Worm (Caenorhabditis elegans) whole organism, L4 larva: ENCODE data around the gene cyp-25A1.

Experiments used
- D1046.2 ChIP-seq: fragments of 200-800 bp; sonication (Bioruptor generic); IDR thresholded peaks from 2 replicates; pipeline ENCODE4 v1.3.6; 2022; ENCODE audit warnings: missing genetic modification characterization, missing compliant biosample characterization
- F10B5.3 ChIP-seq: sonication (generic microtip); optimal IDR thresholded peaks from 2 replicates; lab custom pipeline; 2016; ENCODE audit warnings: mild to moderate bottlenecking, missing genetic modification characterization, missing compliant biosample characterization
- F37D6.2 ChIP-seq: sonication (generic microtip); optimal IDR thresholded peaks from 2 replicates; lab custom pipeline; 2016; ENCODE audit warnings: mild to moderate bottlenecking, missing genetic modification characterization, missing compliant biosample characterization
- R02D3.7 ChIP-seq: fragments of 150-350 bp; sonication (generic microtip); optimal IDR thresholded peaks from 3 replicates; lab custom pipeline; 2014; ENCODE audit warnings: missing biosample characterization, missing genetic modification characterization
- T20F7.1 ChIP-seq: fragments of 200-800 bp; sonication (Bioruptor generic); optimal IDR thresholded peaks from 2 replicates; lab custom pipeline; 2018; ENCODE audit warnings: mild to moderate bottlenecking, missing genetic modification characterization, missing compliant biosample characterization
- Y105C5A.15 ChIP-seq: fragments of 200-800 bp; sonication (Bioruptor generic); IDR thresholded peaks from 2 replicates; pipeline ENCODE4 v1.3.6; 2022; ENCODE audit warnings: missing genetic modification characterization, missing compliant biosample characterization
- Y5F2A.4 ChIP-seq: fragments of 200-800 bp; sonication (Bioruptor generic); optimal IDR thresholded peaks from 2 replicates; lab custom pipeline; 2018; ENCODE audit warnings: mild to moderate bottlenecking, missing genetic modification characterization, missing compliant biosample characterization
- Y75B8A.6 ChIP-seq: fragments of 200-800 bp; sonication (Bioruptor generic); IDR thresholded peaks from 2 replicates; pipeline ENCODE4 v1.3.6; 2022; ENCODE audit warnings: missing genetic modification reagents, missing genetic modification characterization, missing compliant biosample characterization
- ZK337.2 ChIP-seq: fragments of 200-800 bp; sonication (Bioruptor generic); IDR thresholded peaks from 2 replicates; pipeline ENCODE4 v1.3.6; 2022; ENCODE audit warnings: missing genetic modification reagents, missing genetic modification characterization, missing compliant biosample characterization
- arid-1 ChIP-seq: fragments of 200-800 bp; sonication (Bioruptor generic); conservative IDR thresholded peaks from 2 replicates; pipeline ENCODE4 v1.3.6; 2022; ENCODE audit warnings: missing genetic modification reagents, missing genetic modification characterization, missing compliant biosample characterization
- ceh-28 ChIP-seq: fragments of 150-350 bp; optimal IDR thresholded peaks from 2 replicates; lab custom pipeline; 2014; ENCODE audit warnings: missing biosample characterization, missing genetic modification reagents, missing genetic modification characterization
- ceh-32 ChIP-seq: sonication (generic microtip); optimal IDR thresholded peaks from 2 replicates; lab custom pipeline; 2016; ENCODE audit warnings: mild to moderate bottlenecking, missing genetic modification characterization, missing compliant biosample characterization; ENCODE audit not compliant: poor library complexity
- ceh-44 ChIP-seq: fragments of 200-800 bp; sonication (Bioruptor generic); IDR thresholded peaks from 2 replicates; pipeline ENCODE4 v1.3.6; 2022; ENCODE audit warnings: missing genetic modification reagents, missing genetic modification characterization, missing compliant biosample characterization
- ceh-62 ChIP-seq: sonication (generic microtip); optimal IDR thresholded peaks from 2 replicates; lab custom pipeline; 2017; ENCODE audit warnings: missing biosample characterization, missing genetic modification characterization
- cey-2 ChIP-seq: sonication (generic microtip); optimal IDR thresholded peaks from 3 replicates; lab custom pipeline; 2017; ENCODE audit warnings: missing genetic modification characterization, mild to moderate bottlenecking, missing compliant biosample characterization, antibody characterized with exemption, borderline replicate concordance; ENCODE audit not compliant: insufficient read depth
- daf-8 ChIP-seq: fragments of 200-800 bp; sonication (Bioruptor generic); IDR thresholded peaks from 2 replicates; pipeline ENCODE4 v1.3.6; 2022; ENCODE audit warnings: missing genetic modification characterization, missing compliant biosample characterization
- dmd-6 ChIP-seq: fragments of 200-800 bp; sonication (Bioruptor generic); IDR thresholded peaks from 2 replicates; pipeline ENCODE4 v1.3.6; 2022; ENCODE audit warnings: missing genetic modification reagents, missing genetic modification characterization, missing compliant biosample characterization
- dmd-8 ChIP-seq: fragments of 200-800 bp; sonication (Bioruptor generic); IDR thresholded peaks from 2 replicates; pipeline ENCODE4 v1.3.6; 2022; ENCODE audit warnings: missing genetic modification characterization, missing compliant biosample characterization
- dmd-9 ChIP-seq: fragments of 200-800 bp; sonication (Bioruptor generic); IDR thresholded peaks from 2 replicates; pipeline ENCODE4 v1.3.6; 2022; ENCODE audit warnings: missing genetic modification reagents, missing genetic modification characterization, missing compliant biosample characterization
- duxl-1 ChIP-seq: sonication (generic microtip); optimal IDR thresholded peaks from 2 replicates; lab custom pipeline; 2016; ENCODE audit warnings: mild to moderate bottlenecking, missing genetic modification characterization, moderate library complexity, missing compliant biosample characterization; ENCODE audit not compliant: poor library complexity
- hif-1 ChIP-seq, 2 experiments: sonication (generic microtip); optimal IDR thresholded peaks; 2 replicates each; lab custom pipeline; 2016 to 2017; ENCODE audit warnings: missing compliant biosample characterization in 2 of 2, missing genetic modification characterization in 2 of 2, missing genetic modification reagents in 2 of 2, missing genotype in 2 of 2, mild to moderate bottlenecking in 1 of 2
- hmg-1.1 ChIP-seq: fragments of 200-800 bp; sonication (Bioruptor generic); IDR thresholded peaks from 2 replicates; pipeline ENCODE4 v1.3.6; 2022; ENCODE audit warnings: missing genetic modification reagents, missing genetic modification characterization, missing compliant biosample characterization
- jun-1 ChIP-seq: fragments of 150-350 bp; optimal IDR thresholded peaks from 2 replicates; lab custom pipeline; 2014; ENCODE audit warnings: missing biosample characterization, missing genetic modification reagents, missing genetic modification characterization
- lim-7 ChIP-seq: fragments of 200-800 bp; sonication (Bioruptor generic); IDR thresholded peaks from 2 replicates; pipeline ENCODE4 v1.3.6; 2022; ENCODE audit warnings: missing genetic modification characterization, missing compliant biosample characterization
- lin-1 ChIP-seq: fragments of 200-800 bp; sonication (Bioruptor generic); IDR thresholded peaks from 2 replicates; pipeline ENCODE4 v1.3.6; 2022; ENCODE audit warnings: missing genetic modification reagents, missing genetic modification characterization, missing compliant biosample characterization
- lin-13 ChIP-seq: fragments of 150-350 bp; optimal IDR thresholded peaks from 2 replicates; lab custom pipeline; 2014; ENCODE audit warnings: missing biosample characterization, missing genetic modification reagents, missing genetic modification characterization
- lin-15B ChIP-seq: fragments of 150-350 bp; sonication (generic microtip); optimal IDR thresholded peaks from 3 replicates; lab custom pipeline; 2014; ENCODE audit warnings: missing biosample characterization, missing genetic modification characterization
- lsy-2 ChIP-seq, 2 experiments: fragments of 150-350 bp in 1 of 2; sonication (generic microtip) in 1 of 2; optimal IDR thresholded peaks; 2 replicates each; lab custom pipeline; 2014 to 2017; ENCODE audit warnings: missing biosample characterization in 2 of 2, missing genetic modification characterization in 2 of 2
- madf-9 ChIP-seq: fragments of 200-800 bp; sonication (Bioruptor generic); conservative IDR thresholded peaks from 2 replicates; pipeline ENCODE4 v1.3.6; 2022; ENCODE audit warnings: missing genetic modification reagents, missing genetic modification characterization, missing compliant biosample characterization
- mdl-1 ChIP-seq, 2 experiments: fragments of 150-350 bp in 1 of 2; sonication (generic microtip) in 1 of 2; optimal IDR thresholded peaks; 2 replicates each; lab custom pipeline; 2014 to 2017; ENCODE audit warnings: missing biosample characterization in 2 of 2, missing genetic modification characterization in 2 of 2
- mdt-29 ChIP-seq: fragments of 200-800 bp; sonication (Bioruptor generic); IDR thresholded peaks from 2 replicates; pipeline ENCODE4 v1.3.6; 2022; ENCODE audit warnings: missing genetic modification reagents, missing genetic modification characterization, missing compliant biosample characterization
- mep-1 ChIP-seq: fragments of 150-350 bp; sonication (generic microtip); optimal IDR thresholded peaks from 3 replicates; lab custom pipeline; 2014; ENCODE audit warnings: missing biosample characterization, missing genetic modification characterization
- mxl-2 ChIP-seq: fragments of 200-800 bp; sonication (Bioruptor generic); conservative IDR thresholded peaks from 2 replicates; pipeline ENCODE4 v1.3.6; 2022; ENCODE audit warnings: missing genetic modification reagents, missing genetic modification characterization, missing compliant biosample characterization
- nhr-102 ChIP-seq: sonication (generic microtip); optimal IDR thresholded peaks from 2 replicates; lab custom pipeline; 2016; ENCODE audit warnings: mild to moderate bottlenecking, missing genetic modification characterization, moderate library complexity, missing compliant biosample characterization
- nhr-11 ChIP-seq: fragments of 150-350 bp; optimal IDR thresholded peaks from 2 replicates; lab custom pipeline; 2014; ENCODE audit warnings: missing biosample characterization, missing genetic modification characterization
- nhr-237 ChIP-seq: sonication (generic microtip); optimal IDR thresholded peaks from 2 replicates; lab custom pipeline; 2017; ENCODE audit warnings: missing biosample characterization, missing genetic modification characterization
- nhr-28 ChIP-seq: fragments of 150-350 bp; optimal IDR thresholded peaks from 2 replicates; lab custom pipeline; 2014; ENCODE audit warnings: missing biosample characterization, missing genetic modification characterization
- nhr-41 ChIP-seq: fragments of 200-800 bp; sonication (Bioruptor generic); IDR thresholded peaks from 2 replicates; pipeline ENCODE4 v1.3.6; 2022; ENCODE audit warnings: missing genetic modification reagents, missing genetic modification characterization, missing compliant biosample characterization
- nhr-42 ChIP-seq: fragments of 200-800 bp; sonication (Bioruptor generic); IDR thresholded peaks from 2 replicates; pipeline ENCODE4 v1.3.6; 2022; ENCODE audit warnings: missing genetic modification characterization, missing compliant biosample characterization
- nhr-48 ChIP-seq: sonication (generic microtip); optimal IDR thresholded peaks from 2 replicates; lab custom pipeline; 2016; ENCODE audit warnings: mild to moderate bottlenecking, missing genetic modification characterization, missing compliant biosample characterization
- nhr-6 ChIP-seq: fragments of 150-350 bp; optimal IDR thresholded peaks from 2 replicates; lab custom pipeline; 2014; ENCODE audit warnings: missing biosample characterization, missing genetic modification characterization
- pqm-1 ChIP-seq: sonication (generic microtip); optimal IDR thresholded peaks from 2 replicates; lab custom pipeline; 2017; ENCODE audit warnings: missing biosample characterization, missing genetic modification characterization
- sdz-12 ChIP-seq: fragments of 200-800 bp; sonication (Bioruptor generic); optimal IDR thresholded peaks from 2 replicates; lab custom pipeline; 2018; ENCODE audit warnings: mild to moderate bottlenecking, missing genetic modification characterization, missing compliant biosample characterization
- set-16 ChIP-seq: fragments of 200-800 bp; sonication (Bioruptor generic); IDR thresholded peaks from 2 replicates; pipeline ENCODE4 v1.3.6; 2022; ENCODE audit warnings: missing genetic modification reagents, missing genetic modification characterization, missing compliant biosample characterization
- skn-1 ChIP-seq: fragments of 150-350 bp; optimal IDR thresholded peaks from 2 replicates; lab custom pipeline; 2014; ENCODE audit warnings: missing biosample characterization, missing genetic modification characterization
- spr-1 ChIP-seq: sonication (generic microtip); optimal IDR thresholded peaks from 2 replicates; lab custom pipeline; 2016; ENCODE audit warnings: mild to moderate bottlenecking, missing genetic modification characterization, missing compliant biosample characterization
- spr-3 ChIP-seq: fragments of 200-800 bp; sonication (Bioruptor generic); optimal IDR thresholded peaks from 2 replicates; lab custom pipeline; 2018; ENCODE audit warnings: mild to moderate bottlenecking, missing genetic modification characterization, missing compliant biosample characterization
- tag-97 ChIP-seq: fragments of 200-800 bp; sonication (Bioruptor generic); IDR thresholded peaks from 2 replicates; pipeline ENCODE4 v1.3.6; 2022; ENCODE audit warnings: missing genetic modification characterization, missing compliant biosample characterization
- unc-130 ChIP-seq: sonication (generic microtip); optimal IDR thresholded peaks from 2 replicates; lab custom pipeline; 2016; ENCODE audit warnings: missing genetic modification reagents, missing genetic modification characterization, missing compliant biosample characterization
- unc-39 ChIP-seq: sonication (generic microtip); optimal IDR thresholded peaks from 2 replicates; lab custom pipeline; 2017; ENCODE audit warnings: missing biosample characterization, missing genetic modification characterization
- zfp-2 ChIP-seq: sonication (generic microtip); optimal IDR thresholded peaks from 2 replicates; lab custom pipeline; 2016; ENCODE audit warnings: mild to moderate bottlenecking, missing genetic modification characterization, missing compliant biosample characterization
- zfp-3 ChIP-seq: fragments of 200-800 bp; sonication (Bioruptor generic); conservative IDR thresholded peaks from 2 replicates; pipeline ENCODE4 v1.3.6; 2022; ENCODE audit warnings: missing genetic modification reagents, missing genetic modification characterization, missing compliant biosample characterization

cyp-25A1 gene

ce11 chrIII:3820134-3820533, 12.3 kb upstream of the cyp-25A1 start:
- TF ChIP-seq Y5F2A.4 (GFP tag; lab: Kevin White, UChicago) (no peak), cey-2 (no peak), duxl-1 (tag; lab: Kevin White, UChicago) (no peak), set-16 (GFP tag; lab: Robert Waterston, UW) (peak; percentile 31; the same call in 1 of the 2 replicates), nhr-6 (tag; lab: Kevin White, UChicago) (peak; percentile 69), ceh-32 (tag; lab: Kevin White, UChicago) (no peak), pqm-1 (tag; lab: Kevin White, UChicago) (peak; percentile 42), sdz-12 (GFP tag; lab: Kevin White, UChicago) (no peak), nhr-48 (tag; lab: Kevin White, UChicago) (peak; percentile 46), D1046.2 (no peak), mdt-29 (GFP tag; lab: Robert Waterston, UW) (no peak), spr-3 (no peak), nhr-237 (tag; lab: Kevin White, UChicago) (no peak), F10B5.3 (no peak), arid-1 (GFP tag; lab: Robert Waterston, UW) (0 out of 2 replicates have a peak, but pooled peaks have one; percentile 32), ceh-62 (tag; lab: Kevin White, UChicago) (no peak), ceh-44 (GFP tag; lab: Robert Waterston, UW) (no peak), ceh-28 (no peak), zfp-3 (no peak), Y105C5A.15 (GFP tag; lab: Robert Waterston, UW) (no peak), skn-1 (tag; lab: Kevin White, UChicago) (no peak), F37D6.2 (tag; lab: Kevin White, UChicago) (no peak), nhr-42 (no peak), T20F7.1 (GFP tag; lab: Kevin White, UChicago) (no peak), tag-97 (no peak), nhr-28 (tag; lab: Kevin White, UChicago) (peak; percentile 89), hif-1 (tag; optimal IDR thresholded peaks at IDR 0.05; lab: Kevin White, UChicago) (peak in 1 of 2 experiments; percentile 51), ZK337.2 (no peak), mxl-2 (no peak), dmd-8 (GFP tag; lab: Robert Waterston, UW) (no peak), lsy-2 (tag; optimal IDR thresholded peaks at IDR 0.05; lab: Kevin White, UChicago) (peak in 1 of 2 experiments; percentile 75), dmd-9 (no peak), lin-1 (GFP tag; lab: Robert Waterston, UW) (no peak), nhr-41 (GFP tag; lab: Robert Waterston, UW) (peak; percentile 50; the same call in 1 of the 2 replicates), dmd-6 (GFP tag; lab: Robert Waterston, UW) (peak; percentile 45), mep-1 (tag; lab: Kevin White, UChicago) (peak; percentile 77), lim-7 (GFP tag; lab: Robert Waterston, UW) (no peak), Y75B8A.6 (no peak), spr-1 (no peak), lin-13 (GFP tag; lab: Kevin White, UChicago) (no peak), jun-1 (tag; lab: Kevin White, UChicago) (no peak), unc-130 (GFP tag; lab: Kevin White, UChicago) (no peak), unc-39 (no peak), zfp-2 (tag; lab: Kevin White, UChicago) (no peak), nhr-102 (peak; percentile 11), hmg-1.1 (GFP tag; lab: Robert Waterston, UW) (peak; percentile 86), madf-9 (no peak), lin-15B (no peak), nhr-11 (tag; lab: Kevin White, UChicago) (peak; percentile 23), R02D3.7 (no peak), daf-8 (GFP tag; lab: Robert Waterston, UW) (no peak), mdl-1 (tag; optimal IDR thresholded peaks at IDR 0.05; lab: Kevin White, UChicago) (peak; percentile 43 to 86)
